Fruit fly (Drosophila melanogaster): ENCODE results near the gene CG5653.

The CG5653 gene

DNA sequence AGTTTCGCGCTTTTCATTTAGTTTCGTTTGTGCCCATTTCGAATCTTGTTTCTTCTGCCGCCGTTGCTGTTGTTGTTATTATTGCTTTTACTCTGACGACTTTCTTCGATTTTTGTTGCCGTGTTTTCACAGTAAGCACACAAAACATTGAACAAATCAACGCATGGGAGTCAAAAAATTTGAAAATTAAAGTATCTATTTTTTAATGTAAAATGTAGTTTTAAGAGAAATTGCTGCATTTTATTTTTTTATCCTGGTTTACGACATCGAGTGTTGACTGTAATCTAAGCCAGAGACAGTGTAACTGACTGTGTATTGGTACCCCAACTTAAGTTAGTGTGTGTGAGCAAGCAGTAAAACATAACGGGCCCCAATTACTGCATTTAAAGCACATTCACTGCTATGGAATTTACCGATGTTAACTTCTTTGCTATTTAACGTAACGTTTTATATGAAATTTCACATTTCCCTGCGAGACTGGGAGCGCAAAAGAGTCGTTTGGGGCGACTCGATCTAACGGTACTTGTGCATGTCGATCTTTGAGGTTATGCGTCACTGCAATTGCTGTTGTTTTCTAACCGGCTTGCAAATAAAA is 30.1 kb upstream of the CG5653 start (continued):
- TF ChIP-seq twi (tag; optimal IDR thresholded peaks at IDR 0.05) = peak; percentile 6
- peak; percentile 49; the same call in 1 of the 2 replicates for TF ChIP-seq CG11247 (GFP tag; IDR thresholded peaks at IDR 0.05)
- peak; percentile 25 for TF ChIP-seq CG12104 (GFP tag; optimal IDR thresholded peaks at IDR 0.05)
- peak; percentile 0 for TF ChIP-seq Lhr (GFP tag; optimal IDR thresholded peaks at IDR 0.05)
- TF ChIP-seq gce (GFP tag; IDR thresholded peaks at IDR 0.05) = 0 out of 3 replicates have a peak, but pooled peaks have one; percentile 46
- peak; percentile 36 for TF ChIP-seq jumu (GFP tag; optimal IDR thresholded peaks at IDR 0.05)
- no peak for TF ChIP-seq cas (GFP tag; IDR thresholded peaks at IDR 0.05)
- no peak for TF ChIP-seq Poxn (GFP tag; IDR thresholded peaks at IDR 0.05)
- TF ChIP-seq CG15514 (GFP tag; optimal IDR thresholded peaks at IDR 0.05) = no peak
- no peak for TF ChIP-seq CG3281 (GFP tag; optimal IDR thresholded peaks at IDR 0.05)
- TF ChIP-seq CG17385 (GFP tag; optimal IDR thresholded peaks at IDR 0.05) = no peak
- peak; percentile 77 for TF ChIP-seq CG32772 (GFP tag; IDR thresholded peaks at IDR 0.05)
- TF ChIP-seq dysf (GFP tag; IDR thresholded peaks at IDR 0.05) = peak; percentile 54; the same call in 2 of the 3 replicates
- TF ChIP-seq zen (tag; optimal IDR thresholded peaks at IDR 0.05) = peak; percentile 8
- peak; percentile 65 for TF ChIP-seq Oli (tag; optimal IDR thresholded peaks at IDR 0.05)
- TF ChIP-seq CG14667 (GFP tag; IDR thresholded peaks at IDR 0.05) = peak; percentile 61
- TF ChIP-seq CG2889 (GFP tag; IDR thresholded peaks at IDR 0.05) = 0 out of 3 replicates have a peak, but pooled peaks have one; percentile 37
- TF ChIP-seq lbe (GFP tag; optimal IDR thresholded peaks at IDR 0.05) = peak; percentile 80
- TF ChIP-seq dan (GFP tag; IDR thresholded peaks at IDR 0.05) = no peak
- TF ChIP-seq Ada2b (GFP tag; IDR thresholded peaks at IDR 0.05) = peak; percentile 67
- no peak for TF ChIP-seq Kr (GFP tag; optimal IDR thresholded peaks at IDR 0.05)
- TF ChIP-seq CG3838 (GFP tag; optimal IDR thresholded peaks at IDR 0.05) = no peak
- no peak for TF ChIP-seq CG7745 (tag; optimal IDR thresholded peaks at IDR 0.05)
- TF ChIP-seq CG6854 (GFP tag; optimal IDR thresholded peaks at IDR 0.05) = no peak
- no peak for TF ChIP-seq YL-1 (GFP tag; optimal IDR thresholded peaks at IDR 0.05)
- no peak for TF ChIP-seq CG5180 (GFP tag; optimal IDR thresholded peaks at IDR 0.05)
- no peak for TF ChIP-seq CG8089 (GFP tag; optimal IDR thresholded peaks at IDR 0.05)
- TF ChIP-seq Jarid2 (GFP tag; optimal IDR thresholded peaks at IDR 0.05) = no peak
- TF ChIP-seq CG17912 (GFP tag; optimal IDR thresholded peaks at IDR 0.05) = no peak
- peak; percentile 90 for TF ChIP-seq Drgx (GFP tag; IDR thresholded peaks at IDR 0.05)
- TF ChIP-seq CG11696 (GFP tag; IDR thresholded peaks at IDR 0.05) = peak; percentile 50; the same call in 1 of the 2 replicates
- TF ChIP-seq luna (GFP tag; optimal IDR thresholded peaks at IDR 0.05) = no peak
- no peak for TF ChIP-seq CG8281 (tag; optimal IDR thresholded peaks at IDR 0.05)
- TF ChIP-seq CG10543 (GFP tag; optimal IDR thresholded peaks at IDR 0.05) = no peak
- TF ChIP-seq CG10321 (GFP tag; IDR thresholded peaks at IDR 0.05) = no peak
- peak; percentile 26 for TF ChIP-seq CG12659 (GFP tag; optimal IDR thresholded peaks at IDR 0.05)
- TF ChIP-seq CG4707 (GFP tag; optimal IDR thresholded peaks at IDR 0.05) = peak; percentile 51
- TF ChIP-seq CG3163 (GFP tag; optimal IDR thresholded peaks at IDR 0.05) = no peak
- no peak for TF ChIP-seq Bdp1 (GFP tag; optimal IDR thresholded peaks at IDR 0.05)
- no peak for TF ChIP-seq CG10274 (GFP tag; optimal IDR thresholded peaks at IDR 0.05)
- TF ChIP-seq row (GFP tag; IDR thresholded peaks at IDR 0.05) = peak; percentile 79
- no peak for TF ChIP-seq CTCF (GFP tag; optimal IDR thresholded peaks at IDR 0.05)
- TF ChIP-seq Mad (GFP tag; optimal IDR thresholded peaks at IDR 0.05) = peak; percentile 7
- no peak for TF ChIP-seq pros (GFP tag; optimal IDR thresholded peaks at IDR 0.05)
- no peak for TF ChIP-seq CG7963 (GFP tag; IDR thresholded peaks at IDR 0.05; ENCODE audit: partially characterized antibody)
- no peak for TF ChIP-seq Adf1 (GFP tag; IDR thresholded peaks at IDR 0.05)
- TF ChIP-seq MBD-R2 (GFP tag; IDR thresholded peaks at IDR 0.05) = peak; percentile 51; the same call in 1 of the 2 replicates
- no peak for TF ChIP-seq Dref (GFP tag; IDR thresholded peaks at IDR 0.05)
- 0 out of 2 replicates have a peak, but pooled peaks have one; percentile 24 for TF ChIP-seq Nf-YA (GFP tag; IDR thresholded peaks at IDR 0.05)
- TF ChIP-seq Sox102F (GFP tag; optimal IDR thresholded peaks at IDR 0.05) = peak; percentile 84
- peak; percentile 71 for TF ChIP-seq fd96Cb (tag; optimal IDR thresholded peaks at IDR 0.05)
